Worm (Caenorhabditis elegans): Measurements from ENCODE around the gene C01G5.25.

C01G5.25 gene

DNA sequence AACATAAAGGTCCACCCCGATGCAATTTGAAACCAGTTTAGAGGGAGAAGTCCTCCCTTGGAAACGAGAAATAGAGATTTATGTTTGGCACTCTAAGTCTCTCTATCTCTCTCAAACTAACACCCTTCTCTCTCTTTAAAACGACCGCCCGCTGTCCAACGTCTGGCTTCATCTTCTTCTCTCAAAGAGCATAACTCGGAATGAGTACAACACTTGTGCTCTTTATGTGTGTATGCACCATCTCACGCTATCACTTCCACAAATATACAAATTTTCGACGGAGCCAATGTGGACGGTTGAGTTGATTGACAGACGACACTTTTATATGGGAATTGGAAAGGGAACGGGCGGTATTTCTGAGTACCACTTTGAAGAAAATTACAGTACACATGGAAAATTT, 32.9 kb downstream of the C01G5.25 start:
- TF ChIP-seq C34F6.9 (tag; optimal IDR thresholded peaks at IDR 0.05), result peak; percentile 12
- TF ChIP-seq fos-1 (tag; optimal IDR thresholded peaks at IDR 0.05), result peak; percentile 42
- TF ChIP-seq mab-5 (tag; optimal IDR thresholded peaks at IDR 0.05), result no peak

DNA sequence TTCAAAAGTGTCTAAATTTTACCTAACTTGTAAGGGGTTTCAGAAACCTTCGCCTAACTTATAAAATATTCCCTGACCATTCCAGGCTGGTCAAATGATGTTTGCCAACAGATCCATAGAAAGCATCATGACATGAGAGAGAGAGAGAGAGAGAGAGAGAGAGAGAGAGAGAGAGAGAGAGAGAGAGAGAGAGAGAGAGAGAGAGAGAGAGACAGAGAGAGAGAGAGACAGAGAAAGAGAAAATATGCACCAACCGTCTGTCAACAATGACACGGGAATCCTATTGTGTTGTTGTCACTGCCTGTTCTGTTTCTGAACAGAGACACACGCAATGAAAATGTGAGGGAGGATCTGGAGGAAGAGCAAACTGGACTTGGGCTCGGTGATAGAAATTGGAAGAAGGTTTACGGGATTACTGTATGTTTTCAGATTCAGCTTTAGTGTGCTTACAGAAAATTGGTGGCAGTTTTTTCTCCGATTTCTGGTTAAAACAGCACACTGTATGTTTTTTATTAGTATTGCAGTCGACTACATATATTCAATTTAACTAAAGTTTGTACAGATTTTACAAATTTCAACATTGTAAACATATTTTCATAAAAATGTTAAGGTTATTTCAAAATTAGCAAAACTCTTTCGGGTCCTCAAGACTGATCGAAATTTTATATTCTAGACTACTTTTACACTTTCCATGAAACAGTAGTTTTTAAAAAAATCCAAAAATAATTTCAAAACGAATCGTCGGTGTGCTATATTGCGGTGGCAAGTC, 34.7 kb downstream of the C01G5.25 start:
- TF ChIP-seq zag-1 (tag; optimal IDR thresholded peaks at IDR 0.05) (no peak), nhr-25 (tag; optimal IDR thresholded peaks at IDR 0.05) (no peak), elt-3 (tag; optimal IDR thresholded peaks at IDR 0.05) (no peak), elt-1 (tag; optimal IDR thresholded peaks at IDR 0.05) (no peak), ztf-11 (tag; optimal IDR thresholded peaks at IDR 0.05) (no peak), snpc-4 (tag; optimal IDR thresholded peaks at IDR 0.05) (no peak), nhr-11 (tag; optimal IDR thresholded peaks at IDR 0.05) (no peak), nhr-23 (tag; optimal IDR thresholded peaks at IDR 0.05) (no peak), nhr-129 (tag; optimal IDR thresholded peaks at IDR 0.05) (peak; percentile 26), nhr-77 (tag; optimal IDR thresholded peaks at IDR 0.05) (no peak), C34F6.9 (tag; optimal IDR thresholded peaks at IDR 0.05) (no peak), gmeb-1 (tag; optimal IDR thresholded peaks at IDR 0.05) (peak; percentile 2), lin-39 (tag; optimal IDR thresholded peaks at IDR 0.05) (no peak), nhr-10 (tag; optimal IDR thresholded peaks at IDR 0.05) (no peak), ztf-4 (tag; optimal IDR thresholded peaks at IDR 0.05) (no peak), crh-2 (tag; optimal IDR thresholded peaks at IDR 0.05) (peak; percentile 30), fos-1 (tag; optimal IDR thresholded peaks at IDR 0.05) (no peak), aly-2 (tag; optimal IDR thresholded peaks at IDR 0.05) (no peak), sma-3 (GFP tag; optimal IDR thresholded peaks at IDR 0.05) (no peak), ama-1 (optimal IDR thresholded peaks at IDR 0.05) (no peak)

DNA sequence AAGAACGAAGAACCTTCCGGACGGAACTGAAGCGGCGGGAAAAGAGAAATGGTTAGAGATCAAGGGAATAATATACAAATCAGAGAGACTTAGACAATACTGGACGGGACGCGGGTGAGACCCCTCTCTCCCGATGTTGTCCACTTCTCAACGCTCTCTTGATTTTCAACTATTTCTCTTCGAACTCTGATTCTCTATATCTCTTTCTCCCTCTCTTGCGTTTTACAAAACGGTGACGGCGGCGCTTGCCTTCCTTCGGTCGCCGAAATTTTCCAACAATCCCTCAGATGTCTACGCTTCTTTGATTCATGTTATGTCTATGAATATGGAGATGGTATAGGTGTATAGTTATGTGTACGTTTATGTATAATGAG, 35.2 kb downstream of the C01G5.25 start:
- TF ChIP-seq C34F6.9 (tag; optimal IDR thresholded peaks at IDR 0.05) (peak; percentile 40), ama-1 (optimal IDR thresholded peaks at IDR 0.05) (no peak), ZK546.5 (tag; optimal IDR thresholded peaks at IDR 0.05) (no peak), nhr-237 (tag; optimal IDR thresholded peaks at IDR 0.05) (no peak), F13H6.1 (tag; optimal IDR thresholded peaks at IDR 0.05) (peak; percentile 80), sma-9 (GFP tag; optimal IDR thresholded peaks at IDR 0.05) (peak; percentile 59), sma-9 (tag; optimal IDR thresholded peaks at IDR 0.05) (no peak), fos-1 (tag; optimal IDR thresholded peaks at IDR 0.05) (peak; percentile 17), elt-1 (tag; optimal IDR thresholded peaks at IDR 0.05) (no peak), zag-1 (tag; optimal IDR thresholded peaks at IDR 0.05) (no peak), nhr-6 (tag; optimal IDR thresholded peaks at IDR 0.05) (no peak), blmp-1 (tag; optimal IDR thresholded peaks at IDR 0.05; ENCODE audit: insufficient read depth) (peak; percentile 9), nhr-25 (tag; optimal IDR thresholded peaks at IDR 0.05) (peak; percentile 59), unc-62 (GFP tag; optimal IDR thresholded peaks at IDR 0.05) (no peak), ceh-82 (tag; optimal IDR thresholded peaks at IDR 0.05) (no peak), nhr-10 (tag; optimal IDR thresholded peaks at IDR 0.05) (no peak), dmd-4 (tag; optimal IDR thresholded peaks at IDR 0.05) (no peak), peb-1 (tag; optimal IDR thresholded peaks at IDR 0.05) (no peak), ztf-11 (tag; optimal IDR thresholded peaks at IDR 0.05) (no peak), sem-4 (tag; optimal IDR thresholded peaks at IDR 0.05) (no peak), lin-39 (tag; optimal IDR thresholded peaks at IDR 0.05) (no peak), aly-2 (tag; optimal IDR thresholded peaks at IDR 0.05) (no peak), nhr-21 (tag; optimal IDR thresholded peaks at IDR 0.05) (peak; percentile 13), nhr-11 (tag; optimal IDR thresholded peaks at IDR 0.05) (no peak), nhr-12 (tag; optimal IDR thresholded peaks at IDR 0.05) (no peak), mdl-1 (tag; optimal IDR thresholded peaks at IDR 0.05) (no peak), unc-39 (tag; optimal IDR thresholded peaks at IDR 0.05) (no peak), mbf-1 (tag; optimal IDR thresholded peaks at IDR 0.05) (no peak), snpc-4 (tag; optimal IDR thresholded peaks at IDR 0.05) (no peak), lin-13 (GFP tag; optimal IDR thresholded peaks at IDR 0.05) (peak; percentile 24), ztf-1 (GFP tag; conservative IDR thresholded peaks at IDR 0.05) (no peak), Y55F3AM.14 (GFP tag; optimal IDR thresholded peaks at IDR 0.05) (no peak), ztf-4 (tag; optimal IDR thresholded peaks at IDR 0.05) (no peak), alr-1 (tag; optimal IDR thresholded peaks at IDR 0.05) (no peak), lsy-2 (tag; optimal IDR thresholded peaks at IDR 0.05) (peak in 1 of 2 experiments; percentile 52), skn-1 (tag; optimal IDR thresholded peaks at IDR 0.05) (no peak), R02D3.7 (tag; optimal IDR thresholded peaks at IDR 0.05) (no peak), crh-2 (tag; optimal IDR thresholded peaks at IDR 0.05) (peak; percentile 56), ceh-16 (tag; optimal IDR thresholded peaks at IDR 0.05) (no peak), nhr-77 (tag; optimal IDR thresholded peaks at IDR 0.05) (no peak), egl-27 (tag; optimal IDR thresholded peaks at IDR 0.05) (peak; percentile 57), unc-55 (GFP tag; optimal IDR thresholded peaks at IDR 0.05) (peak; percentile 22), elt-3 (tag; optimal IDR thresholded peaks at IDR 0.05) (no peak), nhr-129 (tag; optimal IDR thresholded peaks at IDR 0.05) (peak; percentile 50), mab-5 (tag; optimal IDR thresholded peaks at IDR 0.05) (no peak)
